Fruit fly (Drosophila melanogaster): Measurements from ENCODE around the gene CG3062.

Gene CG3062

dm6 chrX:4671194-4671626 is 26.5 kb upstream of the CG3062 start:
- peak; percentile 26 for TF ChIP-seq cwo (GFP tag; optimal IDR thresholded peaks at IDR 0.05)
- peak; percentile 14 for TF ChIP-seq oc (tag; optimal IDR thresholded peaks at IDR 0.05)
- peak; percentile 65 for TF ChIP-seq Awh (GFP tag; IDR thresholded peaks at IDR 0.05)
- 0 out of 3 replicates have a peak, but pooled peaks have one; percentile 17 for TF ChIP-seq CG6175 (GFP tag; IDR thresholded peaks at IDR 0.05)
- TF ChIP-seq Nf-YC (tag; optimal IDR thresholded peaks at IDR 0.05): peak; percentile 68
- TF ChIP-seq vvl (GFP tag; IDR thresholded peaks at IDR 0.05): peak; percentile 79
- TF ChIP-seq sqz (GFP tag; optimal IDR thresholded peaks at IDR 0.05): peak; percentile 75
- peak; percentile 20 for TF ChIP-seq sd (tag; optimal IDR thresholded peaks at IDR 0.05)
- peak; percentile 98 for TF ChIP-seq abd-A (tag; optimal IDR thresholded peaks at IDR 0.05)
- no peak for TF ChIP-seq Trl (optimal IDR thresholded peaks at IDR 0.05)
- TF ChIP-seq Trl (GFP tag; optimal IDR thresholded peaks at IDR 0.05): no peak
- peak; percentile 87 for TF ChIP-seq CG3995 (GFP tag; optimal IDR thresholded peaks at IDR 0.05)
- TF ChIP-seq tin (GFP tag; optimal IDR thresholded peaks at IDR 0.05): no peak
- TF ChIP-seq CG33557 (GFP tag; optimal IDR thresholded peaks at IDR 0.05): no peak
- peak; percentile 34 for TF ChIP-seq CG13894 (tag; optimal IDR thresholded peaks at IDR 0.05)
- peak; percentile 64; the same call in 1 of the 3 replicates for TF ChIP-seq CG34422 (GFP tag; IDR thresholded peaks at IDR 0.05)
- TF ChIP-seq chinmo (GFP tag; IDR thresholded peaks at IDR 0.05; ENCODE audit: partially characterized antibody): 0 out of 4 replicates have a peak, but pooled peaks have one; percentile 62
- TF ChIP-seq btn (GFP tag; optimal IDR thresholded peaks at IDR 0.05): no peak
- TF ChIP-seq Med (GFP tag): peak; percentile 19
- peak; percentile 61 for TF ChIP-seq nom (GFP tag; optimal IDR thresholded peaks at IDR 0.05)
- peak; percentile 60 for TF ChIP-seq Nf-YB (GFP tag; optimal IDR thresholded peaks at IDR 0.05)

dm6 chrX:4669438-4669837 is 24.8 kb upstream of the CG3062 start:
- TF ChIP-seq hkb (optimal IDR thresholded peaks at IDR 0.05) (no peak), hkb (GFP tag; IDR thresholded peaks at IDR 0.05) (0 out of 2 replicates have a peak, but pooled peaks have one; percentile 22), CG7987 (GFP tag; optimal IDR thresholded peaks at IDR 0.05) (no peak), Pdp1 (GFP tag; optimal IDR thresholded peaks at IDR 0.05) (peak in 1 of 2 experiments; percentile 77), zfh2 (GFP tag; optimal IDR thresholded peaks at IDR 0.05) (peak; percentile 26), gro (GFP tag; optimal IDR thresholded peaks at IDR 0.05) (peak; percentile 1), ewg (GFP tag; optimal IDR thresholded peaks at IDR 0.05) (no peak), chinmo (GFP tag; IDR thresholded peaks at IDR 0.05; ENCODE audit: partially characterized antibody) (0 out of 4 replicates have a peak, but pooled peaks have one; percentile 55), CG8089 (GFP tag; optimal IDR thresholded peaks at IDR 0.05) (no peak), crol (GFP tag; IDR thresholded peaks at IDR 0.05) (peak; percentile 71), sd (tag; optimal IDR thresholded peaks at IDR 0.05) (peak; percentile 68), gcm (GFP tag; optimal IDR thresholded peaks at IDR 0.05) (peak; percentile 45), slbo (GFP tag; IDR thresholded peaks at IDR 0.05) (peak; percentile 36; the same call in 1 of the 2 replicates), zf30C (GFP tag; optimal IDR thresholded peaks at IDR 0.05) (peak; percentile 17), Rfx (GFP tag; IDR thresholded peaks at IDR 0.05) (peak; percentile 30; the same call in 1 of the 2 replicates), CG2120 (GFP tag; optimal IDR thresholded peaks at IDR 0.05) (peak; percentile 42), E2f2 (GFP tag; IDR thresholded peaks at IDR 0.05) (0 out of 2 replicates have a peak, but pooled peaks have one; percentile 7), CG6683 (GFP tag; optimal IDR thresholded peaks at IDR 0.05) (no peak), row (GFP tag; IDR thresholded peaks at IDR 0.05) (peak; percentile 35; the same call in 2 of the 3 replicates), CG10979 (tag; optimal IDR thresholded peaks at IDR 0.05) (no peak), Antp (GFP tag; optimal IDR thresholded peaks at IDR 0.05) (peak; percentile 1), phol (tag; optimal IDR thresholded peaks at IDR 0.05) (no peak), Drgx (GFP tag; IDR thresholded peaks at IDR 0.05) (peak; percentile 32; the same call in 1 of the 2 replicates), CG14860 (GFP tag; IDR thresholded peaks at IDR 0.05; ENCODE audit: partially characterized antibody) (no peak), ind (GFP tag; optimal IDR thresholded peaks at IDR 0.05) (no peak), CG11695 (GFP tag; IDR thresholded peaks at IDR 0.05) (0 out of 3 replicates have a peak, but pooled peaks have one; percentile 11), CG9932 (GFP tag; IDR thresholded peaks at IDR 0.05) (0 out of 2 replicates have a peak, but pooled peaks have one; percentile 13), jigr1 (GFP tag; IDR thresholded peaks at IDR 0.05) (no peak)

All from whole organism, embryonic.